Worm (Caenorhabditis elegans) whole organism, early embryonic: Measurements from ENCODE around the gene ace-4.
A peak's percentile ranks its signal among the peaks of the same experiment; 100 is the strongest.

Experiments used
- B0310.2 ChIP-seq: sonication (generic microtip); optimal IDR thresholded peaks from 2 replicates; lab custom pipeline; 2016; ENCODE audit warnings: mild to moderate bottlenecking, missing genetic modification characterization, missing compliant biosample characterization
- F13C5.2 ChIP-seq: sonication (generic microtip); optimal IDR thresholded peaks from 2 replicates; lab custom pipeline; 2017; ENCODE audit warnings: mild to moderate bottlenecking, missing genetic modification characterization, inconsistent platforms, missing compliant biosample characterization
- aly-1 ChIP-seq: sonication (generic microtip); optimal IDR thresholded peaks from 2 replicates; lab custom pipeline; 2016; ENCODE audit warnings: missing genetic modification characterization, missing compliant biosample characterization
- ama-1 ChIP-seq: fragments of 150-350 bp; optimal IDR thresholded peaks from 2 replicates; lab custom pipeline; 2014
- ceh-13 ChIP-seq: fragments of 200-800 bp; sonication (Bioruptor generic); optimal IDR thresholded peaks from 2 replicates; lab custom pipeline; 2018; ENCODE audit warnings: mild to moderate bottlenecking, missing genetic modification characterization, missing compliant biosample characterization
- ceh-36 ChIP-seq: sonication (generic microtip); optimal IDR thresholded peaks from 2 replicates; lab custom pipeline; 2016; ENCODE audit warnings: missing genetic modification characterization, inconsistent platforms, missing compliant biosample characterization
- ets-7 ChIP-seq: sonication (generic microtip); optimal IDR thresholded peaks from 2 replicates; lab custom pipeline; 2016; ENCODE audit warnings: missing genotype, missing genetic modification characterization, missing compliant biosample characterization
- flt-1 ChIP-seq: fragments of 200-800 bp; sonication (Bioruptor generic); IDR thresholded peaks from 2 replicates; pipeline ENCODE4 v1.3.6; 2022; ENCODE audit warnings: missing genetic modification characterization, missing compliant biosample characterization
- hmbx-1 ChIP-seq: sonication (generic microtip); optimal IDR thresholded peaks from 2 replicates; lab custom pipeline; 2016; ENCODE audit warnings: mild to moderate bottlenecking, missing genetic modification characterization, missing compliant biosample characterization
- hmg-4 ChIP-seq: fragments of 200-800 bp; sonication (Bioruptor generic); optimal IDR thresholded peaks from 2 replicates; lab custom pipeline; 2018; ENCODE audit warnings: mild to moderate bottlenecking, missing genetic modification characterization, missing compliant biosample characterization
- hnd-1 ChIP-seq: sonication (generic microtip); optimal IDR thresholded peaks from 2 replicates; lab custom pipeline; 2016; ENCODE audit warnings: missing genetic modification characterization, missing compliant biosample characterization
- pes-1 ChIP-seq: fragments of 200-800 bp; sonication (Bioruptor generic); IDR thresholded peaks from 2 replicates; pipeline ENCODE4 v1.3.6; 2022; ENCODE audit warnings: missing genetic modification reagents, missing genetic modification characterization, missing compliant biosample characterization
- scrt-1 ChIP-seq: fragments of 200-800 bp; sonication (Bioruptor generic); IDR thresholded peaks from 2 replicates; pipeline ENCODE4 v1.3.6; 2022; ENCODE audit warnings: missing genetic modification characterization, missing compliant biosample characterization
- sea-1 ChIP-seq: fragments of 200-800 bp; sonication (Bioruptor generic); conservative IDR thresholded peaks from 2 replicates; pipeline ENCODE4 v1.3.6; 2022; ENCODE audit warnings: missing genetic modification characterization, missing compliant biosample characterization
- tbx-11 ChIP-seq: fragments of 200-800 bp; sonication (Bioruptor generic); IDR thresholded peaks from 2 replicates; pipeline ENCODE4 v1.3.6; 2022; ENCODE audit warnings: missing genetic modification characterization, missing compliant biosample characterization
- tbx-37 ChIP-seq: fragments of 200-800 bp; sonication (Bioruptor generic); conservative IDR thresholded peaks from 2 replicates; pipeline ENCODE4 v1.3.6; 2022; ENCODE audit warnings: missing genetic modification reagents, missing genetic modification characterization, missing compliant biosample characterization
- tra-4 ChIP-seq: sonication (generic microtip); optimal IDR thresholded peaks from 2 replicates; lab custom pipeline; 2017; ENCODE audit warnings: missing genetic modification characterization, missing compliant biosample characterization

Gene ace-4

ce11 chrII:14165430-14165929, 32.4 kb upstream of the ace-4 start:
- TF ChIP-seq scrt-1 (GFP tag; lab: Robert Waterston, UW) (0 out of 2 replicates have a peak, but pooled peaks have one; percentile 56), hnd-1 (no peak)

DNA sequence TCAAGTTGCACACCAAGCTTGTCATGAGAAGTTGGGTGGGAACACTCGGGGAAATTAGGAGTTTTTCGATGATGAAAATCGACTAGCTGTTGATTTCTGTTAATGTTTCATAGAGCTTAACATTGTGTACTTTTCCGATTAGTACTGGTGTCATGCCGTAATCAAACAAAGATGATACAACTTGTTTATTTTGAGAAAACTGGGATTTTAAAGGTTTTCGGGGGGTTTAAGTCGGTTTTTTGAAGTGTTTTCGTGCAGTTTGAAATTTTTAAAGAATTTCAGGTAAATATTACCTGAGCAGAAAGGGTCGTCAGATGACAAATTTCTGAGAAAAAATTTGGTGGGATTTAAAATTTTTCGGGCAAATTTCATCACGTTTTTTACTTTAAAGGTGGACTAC, 26.3 kb upstream of the ace-4 start, which contains the start of gene eat-2:
Gene eat-2 (minus strand): TSS at position 101 of the 400 bp plus-strand sequence.
- TF ChIP-seq hmg-4 (GFP tag; lab: Kevin White, UChicago) (no peak), aly-1 (tag; lab: Kevin White, UChicago) (no peak), tbx-37 (GFP tag; lab: Robert Waterston, UW) (no peak), scrt-1 (GFP tag; lab: Robert Waterston, UW) (no peak), pes-1 (GFP tag; lab: Robert Waterston, UW) (no peak), ets-7 (tag; lab: Kevin White, UChicago) (no peak)

ce11 chrII:14173176-14173575, 24.7 kb upstream of the ace-4 start:
- TF ChIP-seq tra-4 (tag; lab: Kevin White, UChicago) (no peak), B0310.2 (tag; lab: Kevin White, UChicago) (no peak), scrt-1 (GFP tag; lab: Robert Waterston, UW) (no peak), ets-7 (tag; lab: Kevin White, UChicago) (no peak), aly-1 (tag; lab: Kevin White, UChicago) (no peak), tbx-37 (GFP tag; lab: Robert Waterston, UW) (no peak), ama-1 (lab: Kevin White, UChicago) (no peak), hmbx-1 (tag; lab: Kevin White, UChicago) (no peak), hmg-4 (GFP tag; lab: Kevin White, UChicago) (no peak)

- no peak for TF ChIP-seq ama-1 (lab: Kevin White, UChicago)
- TF ChIP-seq ets-7 (tag; lab: Kevin White, UChicago) = no peak
- TF ChIP-seq tbx-37 (GFP tag; lab: Robert Waterston, UW) = no peak
- no peak for TF ChIP-seq flt-1 (GFP tag; lab: Robert Waterston, UW)
- TF ChIP-seq aly-1 (tag; lab: Kevin White, UChicago) = no peak
- no peak for TF ChIP-seq tbx-11 (GFP tag; lab: Robert Waterston, UW)
Measured at ce11 chrII:14175099-14175498, 22.7 kb upstream of the ace-4 start, which contains the start of gene Y48B6A.5. Y48B6A.5 (minus strand) TSS chrII:14175199.

ce11 chrII:14176642-14177041, 21.2 kb upstream of the ace-4 start:
- TF ChIP-seq scrt-1 (GFP tag; lab: Robert Waterston, UW) = no peak
- TF ChIP-seq flt-1 (GFP tag; lab: Robert Waterston, UW) = no peak
- no peak for TF ChIP-seq tra-4 (tag; lab: Kevin White, UChicago)
- no peak for TF ChIP-seq ets-7 (tag; lab: Kevin White, UChicago)
- no peak for TF ChIP-seq aly-1 (tag; lab: Kevin White, UChicago)
- TF ChIP-seq F13C5.2 (tag; lab: Kevin White, UChicago) = no peak
- no peak for TF ChIP-seq hmg-4 (GFP tag; lab: Kevin White, UChicago)
- TF ChIP-seq hmbx-1 (tag; lab: Kevin White, UChicago) = no peak
- TF ChIP-seq ceh-36 = no peak
- TF ChIP-seq B0310.2 (tag; lab: Kevin White, UChicago) = no peak
- TF ChIP-seq pes-1 (GFP tag; lab: Robert Waterston, UW) = no peak

DNA sequence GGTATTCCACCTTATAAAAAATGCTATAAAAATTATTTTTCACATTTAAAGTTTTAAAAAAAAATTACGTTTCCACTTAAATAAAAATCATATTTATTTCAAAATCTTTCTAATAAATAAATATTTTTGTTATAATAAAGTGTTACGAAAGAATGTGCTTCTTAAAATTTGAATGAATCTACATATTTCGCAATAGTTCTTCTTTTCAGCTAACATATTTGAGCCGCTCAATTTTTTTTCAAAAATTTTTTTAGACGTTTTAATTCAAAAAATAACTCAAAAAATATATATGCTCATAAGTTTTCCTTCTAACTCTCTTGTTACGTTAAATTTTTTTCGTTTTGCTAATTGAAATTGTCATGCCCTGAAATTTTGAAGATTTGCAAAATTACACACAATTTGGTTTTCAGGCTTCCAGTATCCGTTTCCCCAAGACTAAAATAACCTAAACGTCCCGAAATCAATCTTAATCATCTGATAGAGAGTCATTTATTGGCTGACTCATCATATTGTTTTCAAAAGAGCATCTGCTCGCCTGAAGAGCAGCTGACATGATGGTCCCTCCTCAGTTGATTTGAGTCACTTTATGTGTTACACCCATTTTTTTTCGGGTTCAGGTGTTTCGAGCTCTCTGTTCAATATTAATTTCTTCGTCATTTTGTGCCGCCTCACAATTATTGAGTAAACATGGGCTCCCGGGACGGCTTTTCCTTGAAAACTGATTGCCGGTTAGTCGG, 19.4 kb upstream of the ace-4 start, which contains the start of gene efhd-1:
Gene efhd-1 (plus strand): TSS at position 582 of the 737 bp plus-strand sequence.
- TF ChIP-seq ceh-36 (no peak), hmg-4 (GFP tag; lab: Kevin White, UChicago) (no peak), B0310.2 (tag; lab: Kevin White, UChicago) (no peak), aly-1 (tag; lab: Kevin White, UChicago) (no peak), flt-1 (GFP tag; lab: Robert Waterston, UW) (no peak), F13C5.2 (tag; lab: Kevin White, UChicago) (no peak), sea-1 (GFP tag; lab: Robert Waterston, UW) (no peak), ceh-13 (no peak), tra-4 (tag; lab: Kevin White, UChicago) (no peak), ets-7 (tag; lab: Kevin White, UChicago) (no peak), tbx-37 (GFP tag; lab: Robert Waterston, UW) (no peak), tbx-11 (GFP tag; lab: Robert Waterston, UW) (no peak), ama-1 (lab: Kevin White, UChicago) (no peak), hmbx-1 (tag; lab: Kevin White, UChicago) (no peak), pes-1 (GFP tag; lab: Robert Waterston, UW) (no peak), scrt-1 (GFP tag; lab: Robert Waterston, UW) (no peak), hnd-1 (no peak)

- peak; percentile 7 for TF ChIP-seq B0310.2 (tag; lab: Kevin White, UChicago)
- TF ChIP-seq ets-7 (tag; lab: Kevin White, UChicago) = no peak
- no peak for TF ChIP-seq scrt-1 (GFP tag; lab: Robert Waterston, UW)
Measured at ce11 chrII:14186937-14187336, 10.9 kb upstream of the ace-4 start.

DNA sequence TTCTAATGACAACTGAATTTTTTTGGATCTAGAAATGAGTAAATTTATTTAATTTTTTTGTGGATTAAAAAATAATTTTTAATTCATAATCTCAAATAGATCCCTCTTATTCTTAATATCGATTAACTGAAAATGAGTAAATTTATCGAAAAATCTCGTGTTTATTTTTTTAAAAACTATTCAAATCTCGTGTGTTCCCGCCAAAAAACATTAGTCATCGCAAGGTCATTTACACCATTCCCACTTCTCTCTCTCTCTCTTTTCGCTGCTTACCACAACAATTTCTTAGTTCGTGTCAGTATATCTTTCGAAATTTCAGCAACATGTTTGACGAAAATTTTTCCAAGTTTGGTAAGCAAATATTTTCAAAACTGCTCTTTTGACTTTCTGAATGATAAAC, 10.4 kb upstream of the ace-4 start:
- TF ChIP-seq B0310.2 (tag; lab: Kevin White, UChicago) = no peak
- no peak for TF ChIP-seq aly-1 (tag; lab: Kevin White, UChicago)
- TF ChIP-seq sea-1 (GFP tag; lab: Robert Waterston, UW) = no peak
- TF ChIP-seq ceh-13 = no peak
- no peak for TF ChIP-seq hnd-1
- TF ChIP-seq tra-4 (tag; lab: Kevin White, UChicago) = no peak
- no peak for TF ChIP-seq tbx-11 (GFP tag; lab: Robert Waterston, UW)
- TF ChIP-seq hmbx-1 (tag; lab: Kevin White, UChicago) = no peak
- no peak for TF ChIP-seq scrt-1 (GFP tag; lab: Robert Waterston, UW)
- TF ChIP-seq ets-7 (tag; lab: Kevin White, UChicago) = no peak
- no peak for TF ChIP-seq F13C5.2 (tag; lab: Kevin White, UChicago)
